Worm (Caenorhabditis elegans): ENCODE data around the gene gei-8.

DNA sequence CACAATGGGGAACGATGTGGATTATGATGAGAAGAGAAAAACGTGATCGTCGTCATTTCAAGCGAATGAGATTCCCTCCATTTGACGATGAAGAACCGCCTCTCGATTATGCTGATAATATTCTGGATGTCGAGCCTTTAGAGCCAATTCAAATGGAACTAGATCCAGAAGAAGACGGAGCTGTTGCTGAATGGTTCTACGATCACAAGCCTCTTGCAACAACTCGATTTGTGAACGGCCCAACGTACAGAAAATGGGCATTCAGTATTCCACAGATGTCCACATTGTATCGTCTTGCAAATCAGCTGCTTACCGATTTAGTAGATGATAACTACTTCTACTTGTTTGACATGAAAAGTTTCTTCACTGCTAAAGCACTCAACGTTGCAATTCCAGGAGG lies 43.7 kb upstream of the gei-8 start:
- TF ChIP-seq ceh-16 (tag; optimal IDR thresholded peaks at IDR 0.05) = no peak
- no peak for TF ChIP-seq unc-55 (GFP tag; optimal IDR thresholded peaks at IDR 0.05)
- TF ChIP-seq nhr-129 (tag; optimal IDR thresholded peaks at IDR 0.05) = no peak
- no peak for TF ChIP-seq nhr-237 (tag; optimal IDR thresholded peaks at IDR 0.05)
- no peak for TF ChIP-seq R02D3.7 (tag; optimal IDR thresholded peaks at IDR 0.05)
- no peak for TF ChIP-seq lin-13 (GFP tag; optimal IDR thresholded peaks at IDR 0.05)
- TF ChIP-seq lin-39 (tag; optimal IDR thresholded peaks at IDR 0.05) = no peak
- TF ChIP-seq zag-1 (tag; optimal IDR thresholded peaks at IDR 0.05) = no peak
- no peak for TF ChIP-seq lsy-2 (tag; optimal IDR thresholded peaks at IDR 0.05)
- no peak for TF ChIP-seq ceh-82 (tag; optimal IDR thresholded peaks at IDR 0.05)
- TF ChIP-seq nhr-10 (tag; optimal IDR thresholded peaks at IDR 0.05) = no peak
